Fruit fly (Drosophila melanogaster) S2 (cell line): ENCODE measurements around the gene CG7632.

ENCODE experiments used
- CG8478 ChIP-seq: fragments of >200 bp; optimal IDR thresholded peaks from 2 replicates; lab custom pipeline; 2018
- CTCF ChIP-seq, 2 experiments: fragments of >200 bp; optimal IDR thresholded peaks; 2 replicates each; lab custom pipeline; 2018

DNA sequence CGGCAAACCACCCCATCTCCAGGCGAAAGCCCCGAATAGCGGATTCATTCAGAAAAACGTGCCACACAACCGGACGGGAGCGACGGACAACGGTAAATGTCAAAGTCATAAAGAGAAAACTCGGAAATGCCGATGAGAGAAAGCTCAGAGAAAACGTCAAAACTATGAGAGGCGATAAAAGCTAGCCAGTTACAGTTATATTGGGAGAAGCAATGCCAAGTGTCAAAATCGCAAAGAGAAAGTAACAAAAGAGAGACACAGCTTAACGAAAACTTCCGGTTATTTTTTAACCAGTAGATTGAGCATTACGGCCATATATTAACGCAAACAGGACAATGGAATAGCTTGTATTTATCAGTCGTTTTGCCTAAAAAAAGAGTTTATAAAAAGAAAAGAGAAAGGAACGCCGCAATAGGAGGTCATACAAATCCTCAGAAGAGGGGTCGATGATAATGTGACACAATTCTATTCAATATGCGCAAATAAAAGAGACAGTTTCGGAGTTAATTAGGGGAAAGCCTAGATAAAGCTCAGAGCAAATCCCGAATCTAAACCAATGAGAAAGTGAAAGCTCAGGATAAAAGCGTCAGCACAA, 14.9 kb downstream of the CG7632 start:
- TF ChIP-seq CG8478 (lab: Kevin White, UChicago) (no peak), CTCF (optimal IDR thresholded peaks at IDR 0.05; lab: Kevin White, UChicago) (no peak)
